Worm (Caenorhabditis elegans) whole organism, L4/young adult: ENCODE data around the gene F15E6.4.

Experiments used
- dao-5 ChIP-seq: sonication (generic microtip); optimal IDR thresholded peaks from 2 replicates; lab custom pipeline; 2016; ENCODE audit warnings: missing genotype, missing genetic modification characterization, moderate library complexity, missing compliant biosample characterization
- him-1 ChIP-seq: sonication (generic microtip); optimal IDR thresholded peaks from 2 replicates; lab custom pipeline; 2016; ENCODE audit warnings: missing genotype, missing genetic modification reagents, missing genetic modification characterization, missing compliant biosample characterization

ce11 chrIV:4270925-4271324, 20.3 kb upstream of the F15E6.4 start, which contains the start of gene F36A4.2:
- no peak for TF ChIP-seq him-1 (tag; lab: Kevin White, UChicago)
- no peak for TF ChIP-seq dao-5
